Fruit fly (Drosophila melanogaster): Measurements from ENCODE around the gene LManIII.

- TF ChIP-seq ro (GFP tag; IDR thresholded peaks at IDR 0.05) (0 out of 2 replicates have a peak, but pooled peaks have one; percentile 49), Hr39 (optimal IDR thresholded peaks at IDR 0.05) (no peak), CG8924 (tag; optimal IDR thresholded peaks at IDR 0.05) (peak; percentile 96), slbo (GFP tag; IDR thresholded peaks at IDR 0.05) (peak; percentile 88), CG1602 (GFP tag; optimal IDR thresholded peaks at IDR 0.05) (peak; percentile 82), ATbp (GFP tag; optimal IDR thresholded peaks at IDR 0.05) (peak; percentile 89), pnt (GFP tag; optimal IDR thresholded peaks at IDR 0.05) (peak; percentile 40), CG16863 (GFP tag; optimal IDR thresholded peaks at IDR 0.05) (peak; percentile 66), CG32767 (GFP tag; IDR thresholded peaks at IDR 0.05) (0 out of 2 replicates have a peak, but pooled peaks have one; percentile 64), Sox102F (GFP tag; optimal IDR thresholded peaks at IDR 0.05) (peak; percentile 93), sc (optimal IDR thresholded peaks at IDR 0.05) (no peak), sc (GFP tag; optimal IDR thresholded peaks at IDR 0.05) (peak; percentile 74), Dek (tag; optimal IDR thresholded peaks at IDR 0.05) (peak; percentile 90)
These were observed 50.7 kb downstream of the LManIII start for dm6 chr2L:8717618-8718336.

Measured in whole organism, embryonic.